ENCODE assay signal across 1 fruit fly cellular context in genomic region chr2L:5059645-5060254, dm6.
TF ChIP-seq lines count a peak whose summit lies in the region.

TSS of gene Rpn11 (minus strand) at chr2L:5059790.

TF ChIP-seq in whole organism, embryonic, 481 proteins besides CTCF, POLR2A, EP300 and RAD21 (continued from another document and continues in another):
- TF ChIP-seq eyg (GFP tag; optimal IDR thresholded peaks at IDR 0.05; lab: Kevin White, UChicago) (no peak), zf30C (GFP tag; optimal IDR thresholded peaks at IDR 0.05; lab: Kevin White, UChicago) (no peak), zfh1 (GFP tag; IDR thresholded peaks at IDR 0.05; lab: Robert Waterston, UW) (no peak), Bteb2 (GFP tag; optimal IDR thresholded peaks at IDR 0.05; lab: Kevin White, UChicago) (no peak), CG30020 (tag; optimal IDR thresholded peaks at IDR 0.05; lab: Kevin White, UChicago) (peak; percentile 65), CG34224 (GFP tag; IDR thresholded peaks at IDR 0.05; lab: Robert Waterston, UW; ENCODE audit: partially characterized antibody) (0 out of 3 replicates have a peak, but pooled peaks have one; percentile 42), zen2 (GFP tag; IDR thresholded peaks at IDR 0.05; lab: Robert Waterston, UW; ENCODE audit: partially characterized antibody) (no peak), CG1647 (GFP tag; optimal IDR thresholded peaks at IDR 0.05; lab: Kevin White, UChicago) (no peak), CG3726 (GFP tag; IDR thresholded peaks at IDR 0.05; lab: Robert Waterston, UW) (no peak), CG17612 (GFP tag; IDR thresholded peaks at IDR 0.05; lab: Robert Waterston, UW) (no peak), CG8388 (GFP tag; optimal IDR thresholded peaks at IDR 0.05; lab: Kevin White, UChicago) (peak; percentile 65), Dp (GFP tag; optimal IDR thresholded peaks at IDR 0.05; lab: Kevin White, UChicago) (peak; percentile 87), trem (tag; optimal IDR thresholded peaks at IDR 0.05; lab: Kevin White, UChicago) (peak; percentile 66), CG15601 (tag; optimal IDR thresholded peaks at IDR 0.05; lab: Kevin White, UChicago) (peak; percentile 56), ttk (GFP tag; IDR thresholded peaks at IDR 0.05; lab: Robert Waterston, UW) (no peak), Ravus (GFP tag; IDR thresholded peaks at IDR 0.05; lab: Robert Waterston, UW) (no peak), CG6791 (GFP tag; IDR thresholded peaks at IDR 0.05; lab: Robert Waterston, UW; ENCODE audit: partially characterized antibody) (no peak), CG3995 (GFP tag; optimal IDR thresholded peaks at IDR 0.05; lab: Kevin White, UChicago) (peak; percentile 39), usp (GFP tag; optimal IDR thresholded peaks at IDR 0.05; lab: Kevin White, UChicago) (no peak), ken (GFP tag; IDR thresholded peaks at IDR 0.05; lab: Robert Waterston, UW) (0 out of 3 replicates have a peak, but pooled peaks have one; percentile 11), HLH3B (GFP tag; IDR thresholded peaks at IDR 0.05; lab: Robert Waterston, UW) (peak; percentile 31; the same call in 1 of the 2 replicates), chinmo (GFP tag; IDR thresholded peaks at IDR 0.05; lab: Robert Waterston, UW; ENCODE audit: partially characterized antibody) (no peak), CG33557 (GFP tag; optimal IDR thresholded peaks at IDR 0.05; lab: Kevin White, UChicago) (peak; percentile 58), nmo (GFP tag; optimal IDR thresholded peaks at IDR 0.05; lab: Kevin White, UChicago) (peak; percentile 80), pum (GFP tag; optimal IDR thresholded peaks at IDR 0.05; lab: Kevin White, UChicago) (no peak), CG2202 (tag; optimal IDR thresholded peaks at IDR 0.05; lab: Kevin White, UChicago) (no peak), Bgb (GFP tag; IDR thresholded peaks at IDR 0.05; lab: Robert Waterston, UW; ENCODE audit: partially characterized antibody) (peak; percentile 36; the same call in 1 of the 2 replicates), Atf-2 (GFP tag; optimal IDR thresholded peaks at IDR 0.05; lab: Kevin White, UChicago) (peak; percentile 31), twi (tag; optimal IDR thresholded peaks at IDR 0.05; lab: Kevin White, UChicago) (peak; percentile 43), CG2129 (GFP tag; IDR thresholded peaks at IDR 0.05; lab: Robert Waterston, UW; ENCODE audit: partially characterized antibody) (0 out of 2 replicates have a peak, but pooled peaks have one; percentile 38), so (GFP tag; IDR thresholded peaks at IDR 0.05; lab: Robert Waterston, UW) (no peak), sna (GFP tag; IDR thresholded peaks at IDR 0.05; lab: Robert Waterston, UW; ENCODE audit: partially characterized antibody) (no peak), ftz-f1 (GFP tag; optimal IDR thresholded peaks at IDR 0.05; lab: Kevin White, UChicago) (no peak), CG4328 (GFP tag; optimal IDR thresholded peaks at IDR 0.05; lab: Kevin White, UChicago) (peak; percentile 60), CG14014 (GFP tag; IDR thresholded peaks at IDR 0.05; lab: Robert Waterston, UW) (no peak), CG1832 (GFP tag; optimal IDR thresholded peaks at IDR 0.05; lab: Kevin White, UChicago) (no peak), Nf-YB (GFP tag; optimal IDR thresholded peaks at IDR 0.05; lab: Kevin White, UChicago) (peak; percentile 37), unc-4 (GFP tag; IDR thresholded peaks at IDR 0.05; lab: Robert Waterston, UW; ENCODE audit: partially characterized antibody) (peak; percentile 38; the same call in 1 of the 2 replicates), zfh2 (GFP tag; optimal IDR thresholded peaks at IDR 0.05; lab: Kevin White, UChicago) (peak; percentile 36), HmgD (GFP tag; optimal IDR thresholded peaks at IDR 0.05; lab: Kevin White, UChicago) (no peak), CG15479 (GFP tag; optimal IDR thresholded peaks at IDR 0.05; lab: Kevin White, UChicago) (no peak), p53 (GFP tag; optimal IDR thresholded peaks at IDR 0.05; lab: Kevin White, UChicago) (no peak), tio (GFP tag; optimal IDR thresholded peaks at IDR 0.05; lab: Kevin White, UChicago) (peak; percentile 45), CG13296 (GFP tag; optimal IDR thresholded peaks at IDR 0.05; lab: Kevin White, UChicago) (peak; percentile 68), z (GFP tag; IDR thresholded peaks at IDR 0.05; lab: Robert Waterston, UW) (no peak), CG16813 (GFP tag; IDR thresholded peaks at IDR 0.05; lab: Robert Waterston, UW; ENCODE audit: partially characterized antibody) (peak; percentile 46; the same call in 1 of the 3 replicates), CG6654 (GFP tag; optimal IDR thresholded peaks at IDR 0.05; lab: Kevin White, UChicago) (no peak), disco-r (GFP tag; optimal IDR thresholded peaks at IDR 0.05; lab: Kevin White, UChicago) (no peak), CG10654 (GFP tag; optimal IDR thresholded peaks at IDR 0.05; lab: Kevin White, UChicago) (peak; percentile 36), CG31388 (GFP tag; optimal IDR thresholded peaks at IDR 0.05; lab: Kevin White, UChicago) (no peak), CG11504 (tag; optimal IDR thresholded peaks at IDR 0.05; lab: Kevin White, UChicago) (peak; percentile 73), sim (GFP tag; IDR thresholded peaks at IDR 0.05; lab: Robert Waterston, UW) (no peak), ind (GFP tag; optimal IDR thresholded peaks at IDR 0.05; lab: Kevin White, UChicago) (peak; percentile 54), slp2 (GFP tag; optimal IDR thresholded peaks at IDR 0.05; lab: Kevin White, UChicago) (no peak), fd64A (GFP tag; optimal IDR thresholded peaks at IDR 0.05; lab: Kevin White, UChicago) (no peak), CG9727 (GFP tag; optimal IDR thresholded peaks at IDR 0.05; lab: Kevin White, UChicago) (peak; percentile 79), CG6272 (GFP tag; IDR thresholded peaks at IDR 0.05; lab: Robert Waterston, UW) (0 out of 2 replicates have a peak, but pooled peaks have one; percentile 12), crc (GFP tag; optimal IDR thresholded peaks at IDR 0.05; lab: Kevin White, UChicago) (no peak), danr (GFP tag; IDR thresholded peaks at IDR 0.05; lab: Robert Waterston, UW) (no peak), mirr (GFP tag; optimal IDR thresholded peaks at IDR 0.05; lab: Kevin White, UChicago) (peak; percentile 8), Ptx1 (GFP tag; IDR thresholded peaks at IDR 0.05; lab: Robert Waterston, UW) (peak; percentile 58), YL-1 (GFP tag; optimal IDR thresholded peaks at IDR 0.05; lab: Kevin White, UChicago) (peak; percentile 63), CHES-1-like (GFP tag; optimal IDR thresholded peaks at IDR 0.05; lab: Kevin White, UChicago) (peak; percentile 7), CG31441 (GFP tag; IDR thresholded peaks at IDR 0.05; lab: Robert Waterston, UW) (peak; percentile 73), CG11085 (GFP tag; IDR thresholded peaks at IDR 0.05; lab: Robert Waterston, UW) (no peak), croc (GFP tag; conservative IDR thresholded peaks at IDR 0.05; lab: Robert Waterston, UW) (peak; percentile 21; the same call in 1 of the 3 replicates), pita (GFP tag; optimal IDR thresholded peaks at IDR 0.05; lab: Kevin White, UChicago) (no peak), CG18262 (tag; optimal IDR thresholded peaks at IDR 0.05; lab: Kevin White, UChicago) (peak; percentile 78), hth (optimal IDR thresholded peaks at IDR 0.05; lab: Kevin White, UChicago) (no peak), gsb (GFP tag; IDR thresholded peaks at IDR 0.05; lab: Robert Waterston, UW) (no peak), Awh (GFP tag; IDR thresholded peaks at IDR 0.05; lab: Robert Waterston, UW) (no peak), CG3065 (GFP tag; optimal IDR thresholded peaks at IDR 0.05; lab: Kevin White, UChicago) (no peak), CG11398 (GFP tag; optimal IDR thresholded peaks at IDR 0.05; lab: Kevin White, UChicago) (peak; percentile 15), CG1602 (GFP tag; optimal IDR thresholded peaks at IDR 0.05; lab: Kevin White, UChicago) (peak; percentile 67), Sry-β (GFP tag; optimal IDR thresholded peaks at IDR 0.05; lab: Kevin White, UChicago) (peak; percentile 97), CG15011 (GFP tag; optimal IDR thresholded peaks at IDR 0.05; lab: Kevin White, UChicago) (peak; percentile 31), jing (GFP tag; optimal IDR thresholded peaks at IDR 0.05; lab: Kevin White, UChicago) (no peak), fd102C (GFP tag; optimal IDR thresholded peaks at IDR 0.05; lab: Kevin White, UChicago) (no peak), tup (GFP tag; optimal IDR thresholded peaks at IDR 0.05; lab: Kevin White, UChicago) (no peak), CG31224 (GFP tag; IDR thresholded peaks at IDR 0.05; lab: Robert Waterston, UW) (0 out of 2 replicates have a peak, but pooled peaks have one; percentile 9), nom (GFP tag; optimal IDR thresholded peaks at IDR 0.05; lab: Kevin White, UChicago) (peak; percentile 28), tap (tag; optimal IDR thresholded peaks at IDR 0.05; lab: Kevin White, UChicago) (peak; percentile 53), ci (GFP tag; IDR thresholded peaks at IDR 0.05; lab: Robert Waterston, UW) (0 out of 3 replicates have a peak, but pooled peaks have one; percentile 9), CG8290 (GFP tag; optimal IDR thresholded peaks at IDR 0.05; lab: Kevin White, UChicago) (peak; percentile 36), CG8290 (tag; optimal IDR thresholded peaks at IDR 0.05; lab: Kevin White, UChicago) (peak; percentile 16 to 58), Side (GFP tag; optimal IDR thresholded peaks at IDR 0.05; lab: Kevin White, UChicago) (no peak), Taf1 (GFP tag; IDR thresholded peaks at IDR 0.05; lab: Robert Waterston, UW) (no peak), Hey (tag; optimal IDR thresholded peaks at IDR 0.05; lab: Kevin White, UChicago) (no peak), Dad (GFP tag; optimal IDR thresholded peaks at IDR 0.05; lab: Kevin White, UChicago) (no peak), Nf-YA (GFP tag; IDR thresholded peaks at IDR 0.05; lab: Robert Waterston, UW) (no peak), CG14441 (GFP tag; IDR thresholded peaks at IDR 0.05; lab: Robert Waterston, UW) (peak; percentile 14; the same call in 1 of the 2 replicates), pho (GFP tag; optimal IDR thresholded peaks at IDR 0.05; lab: Kevin White, UChicago) (no peak), bab2 (GFP tag; optimal IDR thresholded peaks at IDR 0.05; lab: Kevin White, UChicago) (peak; percentile 49), CG17385 (GFP tag; optimal IDR thresholded peaks at IDR 0.05; lab: Kevin White, UChicago) (peak; percentile 58), stc (GFP tag; IDR thresholded peaks at IDR 0.05; lab: Robert Waterston, UW) (no peak), salm (tag; optimal IDR thresholded peaks at IDR 0.05; lab: Kevin White, UChicago) (no peak), seq (GFP tag; IDR thresholded peaks at IDR 0.05; lab: Robert Waterston, UW) (no peak), tx (GFP tag; optimal IDR thresholded peaks at IDR 0.05; lab: Kevin White, UChicago) (peak; percentile 41), sc (optimal IDR thresholded peaks at IDR 0.05; lab: Kevin White, UChicago) (no peak), sc (GFP tag; optimal IDR thresholded peaks at IDR 0.05; lab: Kevin White, UChicago) (peak; percentile 24), CG18476 (GFP tag; optimal IDR thresholded peaks at IDR 0.05; lab: Kevin White, UChicago) (peak; percentile 37), Gug (GFP tag; IDR thresholded peaks at IDR 0.05; lab: Robert Waterston, UW) (no peak), Fer3 (tag; optimal IDR thresholded peaks at IDR 0.05; lab: Kevin White, UChicago) (peak; percentile 66), phol (tag; optimal IDR thresholded peaks at IDR 0.05; lab: Kevin White, UChicago) (peak; percentile 77), CG8089 (GFP tag; optimal IDR thresholded peaks at IDR 0.05; lab: Kevin White, UChicago) (no peak), CG1529 (GFP tag; optimal IDR thresholded peaks at IDR 0.05; lab: Kevin White, UChicago) (peak; percentile 22), rib (GFP tag; IDR thresholded peaks at IDR 0.05; lab: Robert Waterston, UW) (no peak), HLH4C (GFP tag; IDR thresholded peaks at IDR 0.05; lab: Robert Waterston, UW; ENCODE audit: partially characterized antibody) (peak; percentile 44), h (optimal IDR thresholded peaks at IDR 0.05; lab: Kevin White, UChicago) (no peak), CG12659 (GFP tag; optimal IDR thresholded peaks at IDR 0.05; lab: Kevin White, UChicago) (peak; percentile 71), vvl (GFP tag; IDR thresholded peaks at IDR 0.05; lab: Robert Waterston, UW) (peak; percentile 80), CG13424 (tag; optimal IDR thresholded peaks at IDR 0.05; lab: Kevin White, UChicago) (peak; percentile 70), wek (GFP tag; optimal IDR thresholded peaks at IDR 0.05; lab: Kevin White, UChicago) (no peak), Sin3A (optimal IDR thresholded peaks at IDR 0.05; lab: Kevin White, UChicago) (peak; percentile 6), Atf3 (GFP tag; optimal IDR thresholded peaks at IDR 0.05; lab: Kevin White, UChicago) (no peak), NC2β (GFP tag; optimal IDR thresholded peaks at IDR 0.05; lab: Kevin White, UChicago) (no peak), cg (GFP tag; optimal IDR thresholded peaks at IDR 0.05; lab: Kevin White, UChicago) (no peak), CG17361 (GFP tag; IDR thresholded peaks at IDR 0.05; lab: Robert Waterston, UW) (peak; percentile 86), bbx (GFP tag; IDR thresholded peaks at IDR 0.05; lab: Robert Waterston, UW; ENCODE audit: partially characterized antibody) (peak; percentile 26; the same call in 1 of the 2 replicates), CG10267 (tag; optimal IDR thresholded peaks at IDR 0.05; lab: Kevin White, UChicago) (peak; percentile 90), Opbp (GFP tag; IDR thresholded peaks at IDR 0.05; lab: Robert Waterston, UW; ENCODE audit: partially characterized antibody) (peak; percentile 47; the same call in 1 of the 3 replicates), sr (GFP tag; IDR thresholded peaks at IDR 0.05; lab: Robert Waterston, UW) (no peak), Fer1 (GFP tag; optimal IDR thresholded peaks at IDR 0.05; lab: Kevin White, UChicago) (peak; percentile 43), D19B (GFP tag; optimal IDR thresholded peaks at IDR 0.05; lab: Kevin White, UChicago) (peak; percentile 20), CG6683 (GFP tag; optimal IDR thresholded peaks at IDR 0.05; lab: Kevin White, UChicago) (no peak), Ada2b (GFP tag; IDR thresholded peaks at IDR 0.05; lab: Robert Waterston, UW) (peak; percentile 41; the same call in 1 of the 2 replicates), CG13123 (GFP tag; optimal IDR thresholded peaks at IDR 0.05; lab: Kevin White, UChicago) (no peak), CG18619 (GFP tag; optimal IDR thresholded peaks at IDR 0.05; lab: Kevin White, UChicago) (peak; percentile 35), Adf1 (GFP tag; IDR thresholded peaks at IDR 0.05; lab: Robert Waterston, UW) (no peak), vnd (GFP tag; IDR thresholded peaks at IDR 0.05; lab: Robert Waterston, UW; ENCODE audit: partially characterized antibody) (no peak), wdn (GFP tag; IDR thresholded peaks at IDR 0.05; lab: Robert Waterston, UW) (no peak)
